Fruit fly (Drosophila melanogaster): Measurements from ENCODE around the gene ed.

- TF ChIP-seq vri (GFP tag; optimal IDR thresholded peaks at IDR 0.05) (no peak), Ets96B (tag; optimal IDR thresholded peaks at IDR 0.05) (no peak), CG31627 (GFP tag; optimal IDR thresholded peaks at IDR 0.05) (no peak), Met (GFP tag; optimal IDR thresholded peaks at IDR 0.05) (no peak), Eip75B (GFP tag; optimal IDR thresholded peaks at IDR 0.05) (no peak), Hr39 (GFP tag; optimal IDR thresholded peaks at IDR 0.05) (no peak), achi (GFP tag; optimal IDR thresholded peaks at IDR 0.05) (no peak), CG3032 (tag; optimal IDR thresholded peaks at IDR 0.05) (no peak), Hr4 (GFP tag; optimal IDR thresholded peaks at IDR 0.05) (no peak), CG3919 (GFP tag; optimal IDR thresholded peaks at IDR 0.05) (no peak), CG11902 (GFP tag; optimal IDR thresholded peaks at IDR 0.05) (no peak), Sox102F (GFP tag; optimal IDR thresholded peaks at IDR 0.05) (no peak), lz (GFP tag; optimal IDR thresholded peaks at IDR 0.05) (no peak)
These were observed 22.8 kb upstream of the ed start, which contains the start of gene CG43774 for dm6 chr2L:4008353-4008752.

Measured in whole organism, prepupa.